Fruit fly (Drosophila melanogaster): ENCODE data around the gene CG3106.
A peak's percentile ranks its signal among the peaks of the same experiment; 100 is the strongest.

CG3106 gene

dm6 chrX:9615471-9615870 is 47.2 kb downstream of the CG3106 start (continued):
- no peak for TF ChIP-seq Sox14 (GFP tag; optimal IDR thresholded peaks at IDR 0.05)
- TF ChIP-seq CG34406 (GFP tag; optimal IDR thresholded peaks at IDR 0.05): no peak
- no peak for TF ChIP-seq Ets96B (tag; optimal IDR thresholded peaks at IDR 0.05)
- no peak for TF ChIP-seq spab (GFP tag; optimal IDR thresholded peaks at IDR 0.05)
- TF ChIP-seq CG3032 (tag; optimal IDR thresholded peaks at IDR 0.05): no peak
- no peak for TF ChIP-seq CG6792 (GFP tag; optimal IDR thresholded peaks at IDR 0.05)
- TF ChIP-seq CG6276 (GFP tag; optimal IDR thresholded peaks at IDR 0.05): no peak
- no peak for TF ChIP-seq CG8119 (GFP tag; IDR thresholded peaks at IDR 0.05)
- TF ChIP-seq Sox15 (GFP tag; optimal IDR thresholded peaks at IDR 0.05): no peak
- TF ChIP-seq ss (GFP tag; optimal IDR thresholded peaks at IDR 0.05): no peak
- TF ChIP-seq topi (GFP tag; optimal IDR thresholded peaks at IDR 0.05): peak; percentile 37
- no peak for TF ChIP-seq Gug (GFP tag; IDR thresholded peaks at IDR 0.05)
- TF ChIP-seq CG6163 (GFP tag; IDR thresholded peaks at IDR 0.05): no peak
- no peak for TF ChIP-seq CG1621 (tag; optimal IDR thresholded peaks at IDR 0.05)
- peak; percentile 39 for TF ChIP-seq lz (GFP tag; optimal IDR thresholded peaks at IDR 0.05)
- peak; percentile 37 for TF ChIP-seq CG31627 (GFP tag; optimal IDR thresholded peaks at IDR 0.05)
- TF ChIP-seq OdsH (GFP tag; optimal IDR thresholded peaks at IDR 0.05): no peak
- no peak for TF ChIP-seq CG11294 (GFP tag; IDR thresholded peaks at IDR 0.05)
- TF ChIP-seq CG32006 (GFP tag; optimal IDR thresholded peaks at IDR 0.05): no peak
- TF ChIP-seq CG10631 (GFP tag; optimal IDR thresholded peaks at IDR 0.05): no peak
- TF ChIP-seq CG6854 (GFP tag; optimal IDR thresholded peaks at IDR 0.05): no peak
- peak; percentile 16 for TF ChIP-seq cyc (GFP tag; optimal IDR thresholded peaks at IDR 0.05)
- no peak for TF ChIP-seq Eip75B (GFP tag; optimal IDR thresholded peaks at IDR 0.05)
- no peak for TF ChIP-seq Ets21C (GFP tag; optimal IDR thresholded peaks at IDR 0.05)
- TF ChIP-seq CG15336 (GFP tag; IDR thresholded peaks at IDR 0.05): no peak
- no peak for TF ChIP-seq fkh (GFP tag; optimal IDR thresholded peaks at IDR 0.05)
- TF ChIP-seq Lpt (GFP tag; optimal IDR thresholded peaks at IDR 0.05): no peak
- peak; percentile 82 for TF ChIP-seq Eip78C (GFP tag)
- TF ChIP-seq CG16779 (tag; optimal IDR thresholded peaks at IDR 0.05): no peak
- no peak for TF ChIP-seq salr (GFP tag; optimal IDR thresholded peaks at IDR 0.05)
- TF ChIP-seq eg (GFP tag; IDR thresholded peaks at IDR 0.05): no peak
- TF ChIP-seq esn (GFP tag; optimal IDR thresholded peaks at IDR 0.05): peak; percentile 52
- TF ChIP-seq CG10669 (GFP tag; optimal IDR thresholded peaks at IDR 0.05): no peak
- TF ChIP-seq Blimp-1 (GFP tag; optimal IDR thresholded peaks at IDR 0.05): no peak
- TF ChIP-seq dsx (GFP tag; optimal IDR thresholded peaks at IDR 0.05; ENCODE audit: poor library complexity, severe bottlenecking): no peak
